Worm (Caenorhabditis elegans) whole organism, mixed stage, embryonic: ENCODE results near the gene mig-38.
A peak's percentile ranks its signal among the peaks of the same experiment; 100 is the strongest.

Experiments used
- M03D4.4 ChIP-seq: sonication (generic microtip); optimal IDR thresholded peaks from 2 replicates; lab custom pipeline; 2017; ENCODE audit warnings: mild to moderate bottlenecking, missing genetic modification characterization, missing compliant biosample characterization
- bed-3 ChIP-seq: fragments of 200-800 bp; sonication (Bioruptor generic); optimal IDR thresholded peaks from 3 replicates; lab custom pipeline; 2018; ENCODE audit warnings: mild to moderate bottlenecking, missing genetic modification characterization, moderate library complexity, missing compliant biosample characterization
- blmp-1 ChIP-seq: fragments of 150-350 bp; optimal IDR thresholded peaks from 2 replicates; lab custom pipeline; 2014; ENCODE audit warnings: missing biosample characterization, missing genetic modification characterization
- ceh-39 ChIP-seq: fragments of 150-350 bp; optimal IDR thresholded peaks from 2 replicates; lab custom pipeline; 2014; ENCODE audit warnings: missing biosample characterization, missing genetic modification characterization
- ceh-43 ChIP-seq: fragments of 200-800 bp; sonication (Bioruptor generic); optimal IDR thresholded peaks from 2 replicates; lab custom pipeline; 2018; ENCODE audit warnings: mild to moderate bottlenecking, missing genetic modification characterization, moderate library complexity, missing compliant biosample characterization
- ceh-83 ChIP-seq: fragments of 200-800 bp; sonication (Bioruptor generic); optimal IDR thresholded peaks from 2 replicates; lab custom pipeline; 2018; ENCODE audit warnings: mild to moderate bottlenecking, missing genetic modification characterization, missing compliant biosample characterization
- ces-1 ChIP-seq: fragments of 150-350 bp; optimal IDR thresholded peaks from 2 replicates; lab custom pipeline; 2014; ENCODE audit warnings: missing biosample characterization, missing genetic modification reagents, missing genetic modification characterization
- cnd-1 ChIP-seq: fragments of 200-800 bp; sonication (Bioruptor generic); optimal IDR thresholded peaks from 2 replicates; lab custom pipeline; 2018; ENCODE audit warnings: mild to moderate bottlenecking, missing genetic modification characterization, missing compliant biosample characterization
- drap-1 ChIP-seq: fragments of 200-800 bp; sonication (Bioruptor generic); optimal IDR thresholded peaks from 3 replicates; lab custom pipeline; 2018; ENCODE audit warnings: mild to moderate bottlenecking, missing genetic modification characterization, missing compliant biosample characterization
- elt-1 ChIP-seq: sonication (generic microtip); optimal IDR thresholded peaks from 2 replicates; lab custom pipeline; 2017; ENCODE audit warnings: missing genetic modification characterization, mild to moderate bottlenecking, missing compliant biosample characterization, antibody characterized with exemption, moderate library complexity, borderline replicate concordance; ENCODE audit not compliant: insufficient read depth
- elt-3 ChIP-seq: fragments of 150-350 bp; optimal IDR thresholded peaks from 2 replicates; lab custom pipeline; 2014; ENCODE audit warnings: missing biosample characterization, missing genetic modification characterization
- flh-1 ChIP-seq: fragments of 200-800 bp; sonication (Bioruptor generic); optimal IDR thresholded peaks from 2 replicates; lab custom pipeline; 2018; ENCODE audit warnings: mild to moderate bottlenecking, missing genetic modification characterization, moderate library complexity, missing compliant biosample characterization
- ham-2 ChIP-seq: fragments of 200-800 bp; sonication (Bioruptor generic); optimal IDR thresholded peaks from 2 replicates; lab custom pipeline; 2018; ENCODE audit warnings: mild to moderate bottlenecking, missing genetic modification characterization, missing compliant biosample characterization
- hlh-1 ChIP-seq: fragments of 150-350 bp; optimal IDR thresholded peaks from 2 replicates; lab custom pipeline; 2014; ENCODE audit warnings: missing biosample characterization, missing genetic modification reagents, missing genetic modification characterization
- lin-13 ChIP-seq: fragments of 150-350 bp; optimal IDR thresholded peaks from 2 replicates; lab custom pipeline; 2014; ENCODE audit warnings: missing biosample characterization, missing genetic modification characterization
- lin-32 ChIP-seq: fragments of 200-800 bp; sonication (Bioruptor generic); optimal IDR thresholded peaks from 2 replicates; lab custom pipeline; 2018; ENCODE audit warnings: mild to moderate bottlenecking, missing genetic modification characterization, missing compliant biosample characterization
- lsy-2 ChIP-seq: fragments of 150-350 bp; optimal IDR thresholded peaks from 2 replicates; lab custom pipeline; 2014; ENCODE audit warnings: missing biosample characterization, missing genetic modification characterization
- mab-5 ChIP-seq: fragments of 150-350 bp; optimal IDR thresholded peaks from 2 replicates; lab custom pipeline; 2014; ENCODE audit warnings: missing biosample characterization, missing genetic modification characterization
- mep-1 ChIP-seq: fragments of 150-350 bp; optimal IDR thresholded peaks from 2 replicates; lab custom pipeline; 2017; ENCODE audit warnings: missing biosample characterization, missing genetic modification reagents, missing genetic modification characterization, inconsistent platforms
- mls-2 ChIP-seq: sonication (generic microtip); optimal IDR thresholded peaks from 2 replicates; lab custom pipeline; 2016; ENCODE audit warnings: mild to moderate bottlenecking, missing genetic modification characterization, moderate library complexity, missing compliant biosample characterization
- nhr-12 ChIP-seq: fragments of 150-350 bp; optimal IDR thresholded peaks from 2 replicates; lab custom pipeline; 2014; ENCODE audit warnings: missing biosample characterization, missing genetic modification characterization
- nhr-2 ChIP-seq: fragments of 150-350 bp; optimal IDR thresholded peaks from 2 replicates; lab custom pipeline; 2014; ENCODE audit warnings: missing biosample characterization, missing genetic modification characterization
- nhr-237 ChIP-seq: fragments of 150-350 bp; optimal IDR thresholded peaks from 2 replicates; lab custom pipeline; 2014; ENCODE audit warnings: missing biosample characterization, missing genetic modification characterization
- nhr-28 ChIP-seq: fragments of 150-350 bp; optimal IDR thresholded peaks from 2 replicates; lab custom pipeline; 2014; ENCODE audit warnings: missing biosample characterization, missing genetic modification characterization
- nhr-76 ChIP-seq: sonication (generic microtip); optimal IDR thresholded peaks from 2 replicates; lab custom pipeline; 2017; ENCODE audit warnings: missing biosample characterization, missing genetic modification characterization
- pha-4 ChIP-seq: fragments of 150-350 bp; optimal IDR thresholded peaks from 2 replicates; lab custom pipeline; 2018; ENCODE audit warnings: missing biosample characterization, missing genetic modification reagents, missing genetic modification characterization
- sem-2 ChIP-seq: fragments of 200-800 bp; sonication (Bioruptor generic); optimal IDR thresholded peaks from 2 replicates; lab custom pipeline; 2018; ENCODE audit warnings: mild to moderate bottlenecking, missing genetic modification characterization, missing compliant biosample characterization
- snpc-4 ChIP-seq: fragments of 150-350 bp; optimal IDR thresholded peaks from 2 replicates; lab custom pipeline; 2014; ENCODE audit warnings: missing biosample characterization, missing genetic modification characterization
- sptf-1 ChIP-seq: sonication (generic microtip); optimal IDR thresholded peaks from 2 replicates; lab custom pipeline; 2017; ENCODE audit warnings: mild to moderate bottlenecking, missing genetic modification characterization, moderate library complexity, missing compliant biosample characterization
- tbx-8 ChIP-seq: fragments of 200-800 bp; sonication (Bioruptor generic); optimal IDR thresholded peaks from 2 replicates; lab custom pipeline; 2018; ENCODE audit warnings: mild to moderate bottlenecking, missing genetic modification characterization, moderate library complexity, missing compliant biosample characterization
- unc-120 ChIP-seq: sonication (generic microtip); optimal IDR thresholded peaks from 2 replicates; lab custom pipeline; 2017; ENCODE audit warnings: missing genetic modification characterization, missing compliant biosample characterization; ENCODE audit not compliant: poor library complexity, severe bottlenecking
- unc-39 ChIP-seq: fragments of 150-350 bp; optimal IDR thresholded peaks from 2 replicates; lab custom pipeline; 2014; ENCODE audit warnings: missing biosample characterization, missing genetic modification characterization
- unc-62 ChIP-seq: fragments of 150-350 bp; optimal IDR thresholded peaks from 2 replicates; lab custom pipeline; 2014; ENCODE audit warnings: missing biosample characterization, missing genetic modification reagents, missing genetic modification characterization
- zip-8 ChIP-seq: fragments of 150-350 bp; optimal IDR thresholded peaks from 2 replicates; lab custom pipeline; 2014; ENCODE audit warnings: missing biosample characterization, missing genetic modification characterization
- ztf-11 ChIP-seq: fragments of 150-350 bp; optimal IDR thresholded peaks from 2 replicates; lab custom pipeline; 2014; ENCODE audit warnings: missing biosample characterization, missing genetic modification characterization

The mig-38 gene

ce11 chrIV:11584853-11585252, 9.2 kb upstream of the mig-38 start:
- TF ChIP-seq zip-8 (no peak), ham-2 (GFP tag; lab: Kevin White, UChicago) (peak; percentile 66), pha-4 (tag; lab: Kevin White, UChicago) (no peak), mab-5 (tag; lab: Kevin White, UChicago) (no peak)

DNA sequence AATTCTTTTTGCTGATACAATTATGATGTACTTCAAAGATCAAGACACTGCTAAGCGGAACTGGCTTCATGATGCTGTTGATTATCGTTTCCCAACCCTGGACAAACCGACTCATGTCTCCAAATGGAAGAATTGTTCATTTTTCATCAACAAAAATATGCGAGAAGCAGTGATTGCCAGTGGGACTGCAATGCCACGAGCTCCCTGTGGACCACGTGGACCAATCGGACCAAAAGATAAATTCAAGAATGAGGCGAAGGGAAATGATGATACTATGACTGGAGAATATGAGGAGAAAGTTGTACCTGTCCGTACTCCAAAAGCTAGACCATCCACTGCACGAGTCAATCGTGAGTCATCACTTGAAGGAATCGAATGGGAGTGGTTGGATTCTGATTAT, 7.6 kb upstream of the mig-38 start:
- TF ChIP-seq tbx-8 (no peak), unc-39 (tag; lab: Kevin White, UChicago) (no peak), blmp-1 (no peak), ces-1 (no peak), unc-120 (tag; lab: Kevin White, UChicago) (no peak), lin-32 (GFP tag; lab: Kevin White, UChicago) (no peak), mls-2 (tag; lab: Kevin White, UChicago) (no peak), pha-4 (tag; lab: Kevin White, UChicago) (no peak), nhr-28 (tag; lab: Kevin White, UChicago) (no peak), nhr-237 (tag; lab: Kevin White, UChicago) (no peak), sem-2 (no peak), nhr-76 (tag; lab: Kevin White, UChicago) (no peak), lsy-2 (tag; lab: Kevin White, UChicago) (no peak), ham-2 (GFP tag; lab: Kevin White, UChicago) (no peak), zip-8 (no peak), ceh-39 (no peak)
- TF ChIP-seq, all 35 proteins: peak for 0

DNA sequence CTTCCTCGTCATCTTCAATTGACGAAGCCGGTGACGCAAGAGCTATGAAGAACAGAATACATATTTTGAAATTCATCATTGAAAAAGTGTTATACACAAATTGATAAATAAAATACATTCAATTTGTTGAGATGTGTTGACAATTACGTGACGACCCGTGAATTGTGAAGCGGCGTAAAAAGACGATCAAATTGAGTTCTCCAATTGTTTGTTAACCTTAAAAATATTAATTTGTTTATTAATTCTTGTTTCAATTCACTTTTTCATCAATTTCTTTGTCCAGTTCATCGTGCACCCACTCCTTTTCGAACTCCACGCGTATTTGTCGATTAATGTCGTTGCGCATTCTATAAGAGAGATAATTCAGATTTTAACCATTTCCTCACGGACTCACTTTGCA, 1.9 kb upstream of the mig-38 start, which contains the start of gene spe-36:
spe-36 (minus strand) TSS at position 101 of the 400 bp plus-strand sequence.
- TF ChIP-seq ham-2 (GFP tag; lab: Kevin White, UChicago) (no peak), ztf-11 (no peak), unc-39 (tag; lab: Kevin White, UChicago) (no peak), flh-1 (GFP tag; lab: Kevin White, UChicago) (no peak), drap-1 (GFP tag; lab: Kevin White, UChicago) (no peak), mep-1 (tag; lab: Kevin White, UChicago) (no peak), nhr-12 (tag; lab: Kevin White, UChicago) (no peak), ceh-39 (no peak), lin-32 (GFP tag; lab: Kevin White, UChicago) (no peak), hlh-1 (no peak), nhr-28 (tag; lab: Kevin White, UChicago) (no peak), M03D4.4 (no peak), mab-5 (tag; lab: Kevin White, UChicago) (no peak)
- TF ChIP-seq, all 35 proteins: peak for 0

ce11 chrIV:11592820-11593219, 1.2 kb upstream of the mig-38 start:
- peak; percentile 24 for TF ChIP-seq sptf-1
- TF ChIP-seq mep-1 (tag; lab: Kevin White, UChicago): peak; percentile 8
- TF ChIP-seq ztf-11: no peak
- peak; percentile 6 for TF ChIP-seq lsy-2 (tag; lab: Kevin White, UChicago)
- TF ChIP-seq ces-1: peak; percentile 10
- no peak for TF ChIP-seq bed-3 (GFP tag; lab: Kevin White, UChicago)
- no peak for TF ChIP-seq unc-120 (tag; lab: Kevin White, UChicago)

- TF ChIP-seq mls-2 (tag; lab: Kevin White, UChicago) (peak; percentile 45), nhr-12 (tag; lab: Kevin White, UChicago) (no peak), lsy-2 (tag; lab: Kevin White, UChicago) (no peak), zip-8 (peak; percentile 32), ham-2 (GFP tag; lab: Kevin White, UChicago) (peak; percentile 59), nhr-2 (tag; lab: Kevin White, UChicago) (peak; percentile 35), lin-13 (tag; lab: Kevin White, UChicago) (peak; percentile 11), flh-1 (GFP tag; lab: Kevin White, UChicago) (no peak), snpc-4 (tag; lab: Kevin White, UChicago) (no peak), M03D4.4 (no peak), sem-2 (no peak), nhr-28 (tag; lab: Kevin White, UChicago) (peak; percentile 15), unc-39 (tag; lab: Kevin White, UChicago) (no peak), cnd-1 (tag; lab: Kevin White, UChicago) (peak; percentile 65), hlh-1 (peak; percentile 64), unc-120 (tag; lab: Kevin White, UChicago) (peak; percentile 43), ceh-39 (peak; percentile 53), blmp-1 (no peak), ces-1 (peak; percentile 96), drap-1 (GFP tag; lab: Kevin White, UChicago) (peak; percentile 58), elt-1 (tag; lab: Kevin White, UChicago) (no peak), sptf-1 (no peak), elt-3 (no peak), nhr-76 (tag; lab: Kevin White, UChicago) (no peak), ceh-83 (GFP tag; lab: Kevin White, UChicago) (no peak), mep-1 (tag; lab: Kevin White, UChicago) (peak; percentile 79), unc-62 (GFP tag; lab: Kevin White, UChicago) (peak; percentile 87), bed-3 (GFP tag; lab: Kevin White, UChicago) (peak; percentile 24), tbx-8 (no peak), mab-5 (tag; lab: Kevin White, UChicago) (peak; percentile 12), pha-4 (tag; lab: Kevin White, UChicago) (peak; percentile 98), ceh-43 (GFP tag; lab: Kevin White, UChicago) (no peak), ztf-11 (no peak), lin-32 (GFP tag; lab: Kevin White, UChicago) (peak; percentile 50), nhr-237 (tag; lab: Kevin White, UChicago) (peak; percentile 90)
Measured at ce11 chrIV:11593415-11594190, 441 bp upstream of the mig-38 start, which contains the start of gene F40F11.3. Gene F40F11.3 (minus strand): TSS chrIV:11594003.
